Worm (Caenorhabditis elegans) whole organism, L4 larva: ENCODE measurements around the gene srd-3.

Experiments used
- dve-1 ChIP-seq: sonication (generic microtip); optimal IDR thresholded peaks from 2 replicates; lab custom pipeline; 2017; ENCODE audit warnings: antibody characterized with exemption, mild to moderate bottlenecking, missing genetic modification characterization, missing compliant biosample characterization; ENCODE audit not compliant: insufficient read depth
- egl-43 ChIP-seq: fragments of 200-800 bp; sonication (Bioruptor generic); IDR thresholded peaks from 2 replicates; pipeline ENCODE4 v1.3.6; 2022; ENCODE audit warnings: missing genetic modification reagents, missing genetic modification characterization, missing compliant biosample characterization
- hlh-30 ChIP-seq: sonication (generic microtip); optimal IDR thresholded peaks from 2 replicates; lab custom pipeline; 2017; ENCODE audit warnings: antibody characterized with exemption, mild to moderate bottlenecking, missing genetic modification characterization, missing compliant biosample characterization; ENCODE audit not compliant: insufficient read depth
- set-16 ChIP-seq: fragments of 200-800 bp; sonication (Bioruptor generic); IDR thresholded peaks from 2 replicates; pipeline ENCODE4 v1.3.6; 2022; ENCODE audit warnings: missing genetic modification reagents, missing genetic modification characterization, missing compliant biosample characterization
- unc-62 ChIP-seq, 3 experiments: fragments of 150-350 bp in 1 of 3; sonication (generic microtip); optimal IDR thresholded peaks in 2 of 3; peaks in 1 of 3; 1 replicate in 1 of 3; 2 replicates in 2 of 3; lab custom pipeline; 2014 to 2017; ENCODE audit warnings: missing biosample characterization in 3 of 3, missing genetic modification characterization in 3 of 3, missing genetic modification reagents in 3 of 3, missing genotype in 1 of 3
- zag-1 ChIP-seq: fragments of 150-350 bp; optimal IDR thresholded peaks from 2 replicates; lab custom pipeline; 2014; ENCODE audit warnings: missing biosample characterization, missing genetic modification characterization

- TF ChIP-seq dve-1 (tag; lab: Kevin White, UChicago), result peak; percentile 92
- no peak for TF ChIP-seq set-16 (GFP tag; lab: Robert Waterston, UW)
- peak in 1 of 2 experiments; percentile 93 for TF ChIP-seq unc-62 (GFP tag; optimal IDR thresholded peaks at IDR 0.05 in 1 of 2; lab: Kevin White, UChicago)
- no peak for TF ChIP-seq unc-62 (tag; optimal IDR thresholded peaks at IDR 0.05; lab: Kevin White, UChicago)
- TF ChIP-seq zag-1, result no peak
- peak; percentile 70 for TF ChIP-seq egl-43 (GFP tag; lab: Robert Waterston, UW)
- peak; percentile 81 for TF ChIP-seq hlh-30
Measured at ce11 chrII:155904-156303, 27.1 kb upstream of the srd-3 start, which contains the start of gene mrpl-28.
